Worm (Caenorhabditis elegans) whole organism, late embryonic: Measurements from ENCODE around the gene C48D1.9.

Experiments
- K09A11.1 ChIP-seq: sonication (generic microtip); optimal IDR thresholded peaks from 2 replicates; lab custom pipeline; 2017; ENCODE audit warnings: antibody characterized with exemption, mild to moderate bottlenecking, missing genetic modification characterization, missing compliant biosample characterization; ENCODE audit not compliant: insufficient read depth
- Y22D7AL.16 ChIP-seq: sonication (generic microtip); optimal IDR thresholded peaks from 2 replicates; lab custom pipeline; 2016; ENCODE audit warnings: missing genetic modification characterization, missing compliant biosample characterization
- ceh-30 ChIP-seq: fragments of 150-350 bp; optimal IDR thresholded peaks from 2 replicates; lab custom pipeline; 2014; ENCODE audit warnings: missing biosample characterization, missing genetic modification characterization
- ceh-45 ChIP-seq: fragments of 200-800 bp; sonication (Bioruptor generic); IDR thresholded peaks from 2 replicates; pipeline ENCODE4 v1.3.6; 2022; ENCODE audit warnings: missing genetic modification reagents, missing genetic modification characterization, missing compliant biosample characterization
- ceh-48 ChIP-seq: sonication (generic microtip); optimal IDR thresholded peaks from 2 replicates; lab custom pipeline; 2016; ENCODE audit warnings: missing genetic modification characterization, inconsistent platforms, missing compliant biosample characterization
- ceh-9 ChIP-seq: sonication (generic microtip); optimal IDR thresholded peaks from 2 replicates; lab custom pipeline; 2016; ENCODE audit warnings: mild to moderate bottlenecking, missing genetic modification characterization, inconsistent platforms, missing compliant biosample characterization
- dve-1 ChIP-seq: sonication (generic microtip); optimal IDR thresholded peaks from 2 replicates; lab custom pipeline; 2017; ENCODE audit warnings: antibody characterized with exemption, mild to moderate bottlenecking, missing genetic modification characterization, missing compliant biosample characterization
- elt-2 ChIP-seq: sonication (generic microtip); optimal IDR thresholded peaks from 2 replicates; lab custom pipeline; 2016; ENCODE audit warnings: missing genetic modification reagents, missing genetic modification characterization, missing compliant biosample characterization
- fax-1 ChIP-seq: sonication (generic microtip); optimal IDR thresholded peaks from 2 replicates; lab custom pipeline; 2016; ENCODE audit warnings: missing genotype, missing genetic modification characterization, missing compliant biosample characterization
- fkh-10 ChIP-seq: fragments of 150-350 bp; optimal IDR thresholded peaks from 2 replicates; lab custom pipeline; 2014; ENCODE audit warnings: missing biosample characterization, missing genetic modification reagents, missing genetic modification characterization
- hlh-6 ChIP-seq: sonication (generic microtip); optimal IDR thresholded peaks from 2 replicates; lab custom pipeline; 2016; ENCODE audit warnings: missing genotype, missing genetic modification characterization, missing compliant biosample characterization
- nhr-11 ChIP-seq: fragments of 150-350 bp; optimal IDR thresholded peaks from 2 replicates; lab custom pipeline; 2014; ENCODE audit warnings: missing biosample characterization, missing genetic modification characterization
- pha-2 ChIP-seq: sonication (generic microtip); optimal IDR thresholded peaks from 2 replicates; lab custom pipeline; 2017; ENCODE audit warnings: mild to moderate bottlenecking, missing genetic modification characterization, missing compliant biosample characterization
- pros-1 ChIP-seq: fragments of 150-350 bp; optimal IDR thresholded peaks from 2 replicates; lab custom pipeline; 2014; ENCODE audit warnings: missing biosample characterization, missing genetic modification reagents, missing genetic modification characterization
- ref-2 ChIP-seq: sonication (generic microtip); optimal IDR thresholded peaks from 2 replicates; lab custom pipeline; 2016; ENCODE audit warnings: missing genetic modification characterization, missing compliant biosample characterization
- sdc-2 ChIP-seq: sonication (generic microtip); optimal IDR thresholded peaks from 2 replicates; lab custom pipeline; 2016; ENCODE audit warnings: missing genotype, missing genetic modification characterization, missing compliant biosample characterization
- sox-4 ChIP-seq: sonication (generic microtip); optimal IDR thresholded peaks from 2 replicates; lab custom pipeline; 2017; ENCODE audit warnings: mild to moderate bottlenecking, missing genetic modification characterization, inconsistent platforms, missing compliant biosample characterization
- syd-9 ChIP-seq: sonication (generic microtip); optimal IDR thresholded peaks from 2 replicates; lab custom pipeline; 2016; ENCODE audit warnings: mild to moderate bottlenecking, missing genetic modification characterization, moderate library complexity, missing compliant biosample characterization
- ttx-3 ChIP-seq: sonication (generic microtip); optimal IDR thresholded peaks from 2 replicates; lab custom pipeline; 2016; ENCODE audit warnings: missing genetic modification reagents, missing genetic modification characterization, missing compliant biosample characterization
- unc-42 ChIP-seq: sonication (generic microtip); optimal IDR thresholded peaks from 2 replicates; lab custom pipeline; 2016; ENCODE audit warnings: missing genotype, missing genetic modification characterization, missing compliant biosample characterization

The C48D1.9 gene

DNA sequence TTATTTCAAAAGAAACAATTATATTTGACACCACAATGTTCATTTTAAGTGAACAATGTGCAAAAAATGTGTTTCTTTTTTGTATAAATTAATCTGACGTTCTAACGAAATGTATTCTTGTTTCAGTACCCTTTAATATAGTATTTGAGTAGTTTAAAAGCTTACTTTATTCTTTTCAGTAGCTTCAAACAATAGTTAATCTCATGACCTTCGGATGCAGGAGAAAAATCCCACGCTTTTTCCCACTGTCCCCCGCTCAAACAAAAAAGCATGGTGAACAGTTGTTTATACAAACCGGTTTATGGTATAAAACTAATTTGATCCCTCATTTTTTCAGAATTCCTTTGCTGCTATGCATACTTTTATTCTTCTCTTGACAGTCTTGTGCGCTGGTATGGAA is 44.3 kb downstream of the C48D1.9 start, which contains the start of gene scl-14:
TSS of gene scl-14 (plus strand) at position 301 of the 400 bp plus-strand sequence.
- TF ChIP-seq pha-2 (tag; lab: Kevin White, UChicago) (no peak), nhr-11 (tag; lab: Kevin White, UChicago) (no peak), ceh-45 (no peak), Y22D7AL.16 (tag; lab: Kevin White, UChicago) (no peak), elt-2 (tag; lab: Kevin White, UChicago) (no peak), ttx-3 (tag; lab: Kevin White, UChicago) (no peak), dve-1 (tag; lab: Kevin White, UChicago) (no peak), sox-4 (no peak), ceh-9 (tag; lab: Kevin White, UChicago) (no peak), fkh-10 (GFP tag; lab: Kevin White, UChicago) (no peak), syd-9 (no peak), hlh-6 (tag; lab: Kevin White, UChicago) (no peak), pros-1 (tag; lab: Kevin White, UChicago) (no peak), ceh-48 (tag; lab: Kevin White, UChicago) (no peak), ref-2 (tag; lab: Kevin White, UChicago) (no peak), sdc-2 (tag; lab: Kevin White, UChicago) (no peak), ceh-30 (tag; lab: Kevin White, UChicago) (no peak), unc-42 (tag; lab: Kevin White, UChicago) (no peak), fax-1 (no peak), K09A11.1 (no peak)
